Fruit fly (Drosophila melanogaster): ENCODE data around the gene Cip4.

DNA sequence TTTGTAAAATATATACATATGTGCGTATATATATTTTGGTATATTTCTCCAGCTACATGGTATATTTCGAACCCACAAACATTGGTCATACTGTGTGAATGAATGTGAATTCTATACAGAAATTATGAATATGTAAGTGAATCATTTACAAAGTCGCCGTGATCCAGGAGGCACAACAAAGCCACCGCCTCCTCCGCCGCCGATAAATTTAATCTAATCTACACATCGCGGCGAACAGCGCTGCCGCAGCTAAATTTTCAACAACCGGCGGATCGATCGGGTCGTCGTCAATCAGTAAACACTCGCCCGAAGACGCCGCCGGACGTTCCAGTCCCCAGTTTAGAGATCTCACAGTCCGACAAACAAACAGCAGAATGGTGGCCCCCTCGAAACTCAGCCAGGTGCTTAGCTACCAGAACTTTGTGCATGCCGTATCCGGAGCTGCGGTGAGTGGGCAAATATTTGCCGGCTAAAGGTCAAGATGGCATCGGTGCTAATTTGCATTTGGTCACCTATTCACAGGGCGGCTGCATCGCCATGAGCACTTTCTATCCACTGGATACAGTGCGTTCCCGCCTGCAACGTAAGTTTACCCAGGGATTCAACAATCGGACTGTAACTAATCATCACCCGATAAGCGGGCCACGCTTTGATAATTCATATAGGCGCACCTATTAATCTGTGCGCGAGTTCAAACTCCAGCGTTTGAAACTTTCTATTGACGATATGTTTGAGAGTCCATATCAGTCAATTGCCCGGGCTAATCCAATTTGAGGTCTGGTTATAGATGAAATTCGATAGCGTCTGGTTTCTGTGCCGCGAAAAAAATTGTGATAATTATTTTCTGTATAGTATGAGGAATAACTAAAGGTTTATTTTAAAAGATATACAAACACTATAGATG, 45.0 kb downstream of the Cip4 start, which contains the start of gene PMP34:
- TF ChIP-seq Abd-B (GFP tag; optimal IDR thresholded peaks at IDR 0.05) (no peak), fru (GFP tag; optimal IDR thresholded peaks at IDR 0.05) (peak; percentile 64), Mio (GFP tag; optimal IDR thresholded peaks at IDR 0.05) (no peak), rgr (GFP tag; optimal IDR thresholded peaks at IDR 0.05) (no peak), h (GFP tag; optimal IDR thresholded peaks at IDR 0.05) (peak; percentile 12)

Data from whole organism, wandering third instar larva.